Worm (Caenorhabditis elegans): Measurements from ENCODE around the gene T04C12.7.

- TF ChIP-seq snpc-4 (tag; optimal IDR thresholded peaks at IDR 0.05) = no peak
- no peak for TF ChIP-seq nhr-76 (tag; optimal IDR thresholded peaks at IDR 0.05)
Measured at ce11 chrV:11027740-11028139, 26.2 kb upstream of the T04C12.7 start.

All from whole organism, L3 larva.